Fruit fly (Drosophila melanogaster) ovary, adult (tissue): ENCODE results near the gene CG10333.

Source experiments
- CG17801 ChIP-seq: fragments of 200-800 bp; optimal IDR thresholded peaks from 2 replicates; lab custom pipeline; 2019; ENCODE audit warnings: missing biosample characterization, mild to moderate bottlenecking, missing genetic modification characterization, moderate library complexity; ENCODE audit not compliant: partially characterized antibody

Gene CG10333

dm6 chr2L:18623435-18623834 is 16.8 kb downstream of the CG10333 start:
- TF ChIP-seq CG17801 = no peak

DNA sequence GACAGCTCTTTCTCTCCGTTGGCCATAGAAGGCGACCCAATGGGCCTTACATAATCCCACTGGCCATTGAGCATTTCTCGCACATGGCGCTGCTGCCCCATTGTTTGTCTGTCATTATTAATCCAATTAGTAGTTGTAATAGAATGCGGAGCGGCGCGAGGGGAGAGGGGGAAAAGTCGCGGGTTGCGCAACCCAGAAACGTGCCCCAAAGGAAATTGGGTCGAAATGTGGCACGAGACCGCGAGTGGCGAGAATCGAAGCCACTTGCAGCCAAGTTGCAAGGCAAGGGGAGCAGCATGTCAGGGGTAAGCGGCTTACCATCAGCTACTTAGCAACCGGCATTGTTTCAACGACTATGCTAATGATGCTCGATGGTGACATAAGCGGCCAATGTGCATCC is 17.7 kb downstream of the CG10333 start:
- no peak for TF ChIP-seq CG17801

DNA sequence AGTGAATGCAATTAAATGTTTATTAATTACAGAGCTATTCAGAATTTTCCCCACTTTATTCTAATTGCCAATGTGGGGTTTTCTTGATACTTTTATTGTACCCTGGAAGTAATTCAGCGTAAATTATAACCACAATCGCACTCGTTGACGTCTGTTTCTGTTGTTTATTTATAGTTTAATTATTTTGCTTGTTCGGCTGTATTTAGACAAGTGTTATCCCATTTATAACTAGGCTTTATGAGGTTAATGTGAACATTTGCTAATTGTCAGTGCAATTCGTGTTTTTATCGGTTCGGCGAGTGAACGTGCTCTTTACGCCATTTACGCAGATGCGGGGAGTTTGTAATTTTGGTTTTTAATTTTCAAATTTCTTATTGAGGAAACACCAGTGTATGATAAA is 18.4 kb downstream of the CG10333 start:
- TF ChIP-seq CG17801 = no peak

dm6 chr2L:18625470-18625869 is 18.8 kb downstream of the CG10333 start:
- TF ChIP-seq CG17801 = no peak

dm6 chr2L:18626987-18627386 is 20.4 kb downstream of the CG10333 start:
- TF ChIP-seq CG17801 = no peak

- no peak for TF ChIP-seq CG17801
Measured at dm6 chr2L:18628104-18628503, 21.5 kb downstream of the CG10333 start.

dm6 chr2L:18629144-18629543 is 22.5 kb downstream of the CG10333 start:
- no peak for TF ChIP-seq CG17801

dm6 chr2L:18630611-18631221 is 24.1 kb downstream of the CG10333 start:
- TF ChIP-seq CG17801 = no peak

DNA sequence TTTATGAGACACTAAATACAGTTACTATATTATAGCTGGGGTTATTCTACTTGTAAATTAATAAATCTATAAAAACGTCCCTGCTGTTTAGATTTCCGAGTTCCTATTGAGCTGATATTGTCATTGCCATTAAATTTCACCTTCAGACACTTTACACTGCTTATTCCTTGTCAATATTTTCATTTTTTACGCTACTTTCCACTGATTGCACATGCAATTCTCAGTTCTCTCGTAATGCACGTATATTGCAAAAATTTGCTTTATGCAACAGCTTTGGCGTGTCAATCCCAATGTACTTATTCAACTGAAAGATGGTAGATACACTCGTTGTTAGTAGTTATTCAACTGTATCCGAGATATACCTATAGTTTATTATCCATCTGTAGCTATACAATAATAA is 25.8 kb downstream of the CG10333 start:
- TF ChIP-seq CG17801 = peak; percentile 26

DNA sequence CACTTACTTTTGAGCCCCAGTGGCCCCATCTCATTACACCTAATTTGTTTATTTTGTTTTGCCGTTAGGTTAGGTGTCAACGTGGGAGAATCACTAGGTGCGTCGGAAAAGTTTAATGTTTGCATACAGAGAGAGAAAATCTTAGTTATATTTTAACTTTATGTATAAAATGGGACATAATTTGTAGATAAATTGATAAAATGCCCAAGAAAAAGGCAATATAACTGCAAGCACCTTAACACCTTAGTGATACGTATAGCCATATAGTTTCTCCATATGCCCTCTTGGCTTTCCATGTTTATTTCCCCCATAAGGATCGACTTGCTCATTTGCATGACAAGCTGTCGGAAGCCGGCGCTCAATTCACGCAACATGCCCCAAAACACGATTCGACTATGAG is 32.3 kb downstream of the CG10333 start:
- TF ChIP-seq CG17801 = no peak

- no peak for TF ChIP-seq CG17801
Measured at dm6 chr2L:18641087-18641486, 34.5 kb downstream of the CG10333 start.

- TF ChIP-seq CG17801 = no peak
Measured at dm6 chr2L:18645468-18645867, 38.8 kb downstream of the CG10333 start.

DNA sequence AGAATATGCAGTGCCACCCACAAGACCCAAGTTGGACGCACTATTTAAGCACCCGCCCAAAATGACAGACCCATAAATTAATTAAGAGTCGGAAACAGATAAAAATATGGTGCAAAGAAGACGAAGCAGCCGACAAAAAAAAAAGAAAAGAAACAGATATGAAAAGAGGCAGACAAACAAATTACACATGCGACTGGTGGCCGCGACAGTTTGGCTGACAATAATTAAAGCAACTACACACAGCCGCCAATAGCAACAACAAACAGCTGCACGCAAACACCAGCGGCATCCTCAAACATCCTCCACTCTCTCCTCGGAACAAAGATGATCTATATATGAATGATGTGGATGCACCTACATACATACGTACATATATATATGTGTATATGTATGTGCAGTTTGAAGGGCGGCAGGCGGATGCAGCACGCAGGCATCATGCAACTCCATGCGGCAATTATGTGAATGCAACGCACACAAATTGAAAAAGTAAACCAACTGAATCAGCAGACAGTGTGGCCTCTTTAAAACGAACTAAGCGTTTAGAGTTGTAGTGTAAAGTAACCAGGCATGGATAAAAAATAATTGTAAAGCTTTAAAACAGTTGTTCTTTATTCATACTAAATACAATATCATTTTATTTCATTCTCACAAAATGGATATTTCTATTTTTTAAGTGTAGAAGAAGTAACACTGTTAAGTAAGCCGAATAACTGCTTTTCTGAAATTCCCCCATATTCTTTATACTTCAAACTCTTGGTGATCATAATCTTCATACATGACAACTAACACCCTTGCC is 41.4 kb downstream of the CG10333 start:
- TF ChIP-seq CG17801 = no peak

DNA sequence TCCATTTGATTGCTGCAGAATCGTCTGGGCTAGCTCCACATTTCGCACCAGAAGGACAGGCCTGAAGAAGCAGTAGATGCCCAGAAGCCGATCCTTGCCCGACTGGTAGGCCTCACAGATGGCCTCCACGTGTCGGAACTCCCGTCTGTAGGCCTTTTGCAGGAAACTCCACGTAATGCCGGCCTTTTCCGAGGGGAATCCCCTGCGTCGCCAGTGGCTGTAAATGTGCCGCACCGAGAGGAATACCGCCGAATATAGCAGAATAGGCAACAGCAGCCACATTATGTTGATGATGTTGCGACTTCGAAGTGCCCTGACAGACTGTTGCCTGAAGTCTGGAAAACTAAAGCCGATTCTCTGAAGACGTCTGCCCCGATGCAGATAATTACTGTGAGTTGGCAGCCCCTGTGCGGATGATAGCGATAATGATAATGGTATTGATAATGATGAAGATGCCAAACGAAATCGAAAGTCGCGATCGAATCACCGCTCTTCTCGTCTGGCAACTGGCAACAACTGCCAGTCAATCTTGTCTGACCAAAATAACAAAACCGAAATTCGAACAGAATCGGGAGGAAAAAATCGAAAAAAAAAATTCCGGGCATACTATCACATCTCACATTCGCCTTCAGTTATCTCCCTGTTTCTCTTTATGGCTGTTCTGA is 46.2 kb downstream of the CG10333 start, which contains the start of gene Cyp310a1:
TSS of gene Cyp310a1 (minus strand) at position 348 of the 665 bp plus-strand sequence.
- no peak for TF ChIP-seq CG17801

DNA sequence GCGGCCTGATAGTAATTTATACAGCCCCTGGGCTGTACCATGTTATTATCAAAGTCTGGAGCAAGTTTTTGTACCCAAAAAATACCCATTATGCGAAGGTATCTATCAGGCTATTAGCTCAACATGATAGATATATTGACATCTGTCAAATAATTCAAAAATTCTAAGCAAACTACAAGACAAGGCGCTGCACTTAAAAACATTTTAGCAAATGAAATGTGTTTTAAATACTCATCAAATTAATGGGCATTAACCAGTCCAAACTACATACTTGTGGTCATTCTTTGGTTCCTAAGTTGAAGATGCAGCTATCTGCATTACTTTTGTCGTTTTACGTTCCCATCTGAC is 46.7 kb downstream of the CG10333 start:
- no peak for TF ChIP-seq CG17801

- TF ChIP-seq CG17801 = no peak
Measured at dm6 chr2L:18656691-18657237, 50.1 kb downstream of the CG10333 start.

DNA sequence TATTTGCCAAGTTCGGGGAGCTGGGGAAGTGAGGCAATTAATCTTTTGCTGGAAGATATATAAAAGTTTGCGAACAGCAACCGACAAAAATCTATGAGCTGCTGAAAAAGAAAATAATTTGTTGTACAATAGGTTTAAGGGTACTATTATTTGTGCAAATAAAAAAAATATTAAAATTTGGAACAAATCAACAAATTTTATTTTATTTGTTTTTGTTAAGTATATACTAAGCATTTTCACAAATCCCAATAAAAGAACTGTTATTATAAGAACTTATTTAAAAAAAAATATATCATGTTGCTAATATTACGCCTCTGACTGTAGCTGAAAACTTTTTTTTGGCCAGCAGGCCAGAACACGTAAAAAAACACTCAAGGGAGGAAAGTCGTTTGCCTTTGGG is 51.5 kb downstream of the CG10333 start:
- TF ChIP-seq CG17801 = no peak
